Worm (Caenorhabditis elegans): ENCODE measurements around the gene T28A11.22.

The T28A11.22 gene

ce11 chrV:3289267-3289666, 31.9 kb downstream of the T28A11.22 start, which contains the start of gene F35F10.6:
Gene F35F10.6 (minus strand): TSS chrV:3289367.
- TF ChIP-seq mdt-29 (GFP tag; IDR thresholded peaks at IDR 0.05): no peak
- TF ChIP-seq R02D3.7 (tag; optimal IDR thresholded peaks at IDR 0.05): no peak
- TF ChIP-seq madf-9 (GFP tag; conservative IDR thresholded peaks at IDR 0.05): no peak
- no peak for TF ChIP-seq ceh-62 (tag; optimal IDR thresholded peaks at IDR 0.05)
- no peak for TF ChIP-seq D1046.2 (GFP tag; IDR thresholded peaks at IDR 0.05)
- no peak for TF ChIP-seq snpc-4 (tag; optimal IDR thresholded peaks at IDR 0.05)
- TF ChIP-seq lin-29 (GFP tag; IDR thresholded peaks at IDR 0.05): no peak
- TF ChIP-seq fos-1 (tag; optimal IDR thresholded peaks at IDR 0.05): no peak
- TF ChIP-seq nhr-41 (GFP tag; IDR thresholded peaks at IDR 0.05): no peak
- TF ChIP-seq zip-2 (tag; optimal IDR thresholded peaks at IDR 0.05): no peak
- no peak for TF ChIP-seq jun-1 (tag; optimal IDR thresholded peaks at IDR 0.05)
- no peak for TF ChIP-seq ztf-7 (tag; optimal IDR thresholded peaks at IDR 0.05)
- no peak for TF ChIP-seq mdl-1 (tag; optimal IDR thresholded peaks at IDR 0.05)
- no peak for TF ChIP-seq nhr-237 (tag; optimal IDR thresholded peaks at IDR 0.05)
- TF ChIP-seq aly-2 (tag; optimal IDR thresholded peaks at IDR 0.05): no peak
- TF ChIP-seq aha-1 (tag): no peak
- TF ChIP-seq set-16 (GFP tag; IDR thresholded peaks at IDR 0.05): no peak

ce11 chrV:3295368-3295767, 38.0 kb downstream of the T28A11.22 start:
- TF ChIP-seq unc-62 (GFP tag; optimal IDR thresholded peaks at IDR 0.05 in 1 of 2): peak in 1 of 2 experiments; percentile 94
- TF ChIP-seq unc-62 (tag; optimal IDR thresholded peaks at IDR 0.05): no peak
- TF ChIP-seq skn-1 (tag; optimal IDR thresholded peaks at IDR 0.05): no peak

- TF ChIP-seq nhr-25 (tag; optimal IDR thresholded peaks at IDR 0.05; ENCODE audit: borderline replicate concordance, insufficient read depth) (no peak), F26F4.8 (GFP tag; conservative IDR thresholded peaks at IDR 0.05) (no peak), ceh-44 (GFP tag; IDR thresholded peaks at IDR 0.05) (no peak), F49E8.2 (tag; optimal IDR thresholded peaks at IDR 0.05; ENCODE audit: borderline replicate concordance) (no peak), nhr-111 (GFP tag; optimal IDR thresholded peaks at IDR 0.05) (no peak)
These were observed 40.4 kb downstream of the T28A11.22 start, which contains the start of gene srx-122 for ce11 chrV:3297764-3298163. Gene srx-122 (minus strand): TSS chrV:3297864.

- TF ChIP-seq zip-11 (GFP tag; IDR thresholded peaks at IDR 0.05): no peak
- no peak for TF ChIP-seq dmd-8 (GFP tag; IDR thresholded peaks at IDR 0.05)
- TF ChIP-seq daf-12 (tag; optimal IDR thresholded peaks at IDR 0.05): no peak
- TF ChIP-seq madf-5 (GFP tag; IDR thresholded peaks at IDR 0.05): peak in 1 of 2 experiments; percentile 70; a peak in 1 of 4 replicates
These were observed 42.1 kb downstream of the T28A11.22 start for ce11 chrV:3299437-3299836.

- no peak for TF ChIP-seq fos-1 (tag; optimal IDR thresholded peaks at IDR 0.05)
- no peak for TF ChIP-seq lin-39 (tag; optimal IDR thresholded peaks at IDR 0.05)
- TF ChIP-seq aha-1 (tag): peak; percentile 2
These were observed 44.5 kb downstream of the T28A11.22 start, which contains the start of gene srbc-1 for ce11 chrV:3301898-3302297. Gene srbc-1 (minus strand): TSS chrV:3301998.
